Worm (Caenorhabditis elegans): Measurements from ENCODE around the gene tag-280.

The tag-280 gene

DNA sequence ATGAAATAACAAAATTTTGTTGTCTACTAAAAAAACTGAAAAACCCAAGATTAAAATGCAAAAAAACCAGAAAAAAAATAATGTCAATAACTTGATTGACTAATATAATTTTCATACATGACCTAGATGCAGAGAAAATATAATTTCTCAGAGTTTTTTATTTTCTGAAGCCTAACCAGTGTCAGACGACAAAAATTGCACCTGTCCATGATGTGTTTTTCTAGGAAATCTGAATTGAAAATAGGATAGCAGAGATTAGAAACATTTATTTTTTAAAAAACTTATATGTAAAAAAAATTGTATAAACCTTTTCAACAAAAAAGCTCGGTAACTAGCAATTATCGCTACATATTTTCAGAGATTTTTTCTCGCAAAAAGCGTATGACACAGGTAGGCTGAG, 42.5 kb upstream of the tag-280 start:
- no peak for TF ChIP-seq hlh-30 (tag; optimal IDR thresholded peaks at IDR 0.05; ENCODE audit: insufficient read depth)
- TF ChIP-seq tbx-7 (tag; optimal IDR thresholded peaks at IDR 0.05) = no peak

DNA sequence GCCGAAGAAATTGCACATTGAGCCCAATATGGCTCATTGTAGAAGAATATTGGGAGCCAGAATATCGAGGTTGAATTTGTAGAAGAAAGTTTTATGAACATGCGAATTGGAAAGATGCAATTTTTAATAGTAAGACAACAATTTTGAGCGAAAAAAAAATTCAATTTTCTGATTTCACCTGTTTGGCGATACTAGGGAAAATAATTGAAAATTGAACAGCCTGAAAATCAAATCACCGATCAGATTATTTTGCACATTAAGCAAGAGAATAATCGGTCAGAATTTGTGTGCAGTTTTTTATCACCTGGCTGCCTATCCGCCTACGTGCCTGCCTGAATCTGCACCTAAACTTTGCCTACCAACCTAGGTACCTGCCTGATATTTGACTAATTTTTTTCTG, 40.0 kb upstream of the tag-280 start, which contains the start of gene sre-26:
sre-26 (minus strand) TSS at position 101 of the 400 bp plus-strand sequence.
- TF ChIP-seq madf-2 (tag; optimal IDR thresholded peaks at IDR 0.05) (no peak), hlh-13 (GFP tag; optimal IDR thresholded peaks at IDR 0.05) (no peak), ceh-9 (tag; optimal IDR thresholded peaks at IDR 0.05) (no peak), elt-2 (tag; optimal IDR thresholded peaks at IDR 0.05) (no peak), unc-3 (GFP tag; conservative IDR thresholded peaks at IDR 0.05) (no peak), unc-3 (tag; optimal IDR thresholded peaks at IDR 0.05) (no peak), tbx-2 (tag; optimal IDR thresholded peaks at IDR 0.05) (no peak), ceh-18 (tag; optimal IDR thresholded peaks at IDR 0.05) (no peak), gmeb-2 (tag; optimal IDR thresholded peaks at IDR 0.05) (no peak), hlh-8 (tag; optimal IDR thresholded peaks at IDR 0.05) (no peak), sdc-2 (tag; optimal IDR thresholded peaks at IDR 0.05) (no peak), pqm-1 (tag; optimal IDR thresholded peaks at IDR 0.05) (no peak), tbx-7 (tag; optimal IDR thresholded peaks at IDR 0.05) (no peak), hlh-15 (tag; optimal IDR thresholded peaks at IDR 0.05) (no peak), Y22D7AL.16 (tag; optimal IDR thresholded peaks at IDR 0.05) (no peak), lim-6 (tag; optimal IDR thresholded peaks at IDR 0.05) (no peak), ceh-48 (tag; optimal IDR thresholded peaks at IDR 0.05) (no peak), ceh-22 (tag; optimal IDR thresholded peaks at IDR 0.05) (no peak), pros-1 (tag; optimal IDR thresholded peaks at IDR 0.05) (no peak)

DNA sequence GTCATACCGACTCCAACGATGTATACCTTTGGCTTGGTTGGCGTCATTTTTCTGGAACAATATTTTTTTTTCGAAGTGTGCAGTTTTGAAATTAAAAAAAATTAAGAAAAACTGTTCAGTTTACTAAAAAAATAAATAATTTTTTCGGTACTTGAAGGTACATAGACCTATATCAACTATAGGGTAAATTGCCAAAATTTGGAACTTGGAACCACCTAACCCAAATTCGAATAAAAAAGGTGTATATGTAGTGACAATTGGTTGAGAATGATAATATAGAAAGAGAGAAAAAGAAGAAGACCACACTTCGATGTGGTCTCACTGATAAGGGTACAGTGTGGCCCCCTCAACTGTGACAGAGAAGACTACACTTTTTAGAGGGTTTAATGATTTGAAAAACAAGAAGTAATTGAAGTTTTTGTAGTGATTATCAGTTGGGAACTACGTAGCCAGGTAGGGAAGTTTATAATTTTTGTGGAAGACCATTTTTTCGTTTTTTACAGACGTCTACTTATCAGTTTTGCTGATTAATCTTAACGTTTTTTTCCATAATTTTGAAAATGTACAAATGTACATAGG, 34.7 kb upstream of the tag-280 start, which contains the start of gene daf-22:
daf-22 (minus strand) TSS at position 51 of the 579 bp plus-strand sequence.
- TF ChIP-seq pha-2 (tag; optimal IDR thresholded peaks at IDR 0.05) (no peak), K02D7.2 (tag; optimal IDR thresholded peaks at IDR 0.05) (no peak), hlh-8 (tag; optimal IDR thresholded peaks at IDR 0.05) (no peak), elt-2 (tag; optimal IDR thresholded peaks at IDR 0.05) (peak; percentile 76), pros-1 (tag; optimal IDR thresholded peaks at IDR 0.05) (no peak), dmd-4 (tag; optimal IDR thresholded peaks at IDR 0.05; ENCODE audit: borderline replicate concordance) (no peak), npax-4 (tag; optimal IDR thresholded peaks at IDR 0.05) (no peak), lin-11 (tag; optimal IDR thresholded peaks at IDR 0.05) (no peak), rnt-1 (tag; optimal IDR thresholded peaks at IDR 0.05) (no peak)

DNA sequence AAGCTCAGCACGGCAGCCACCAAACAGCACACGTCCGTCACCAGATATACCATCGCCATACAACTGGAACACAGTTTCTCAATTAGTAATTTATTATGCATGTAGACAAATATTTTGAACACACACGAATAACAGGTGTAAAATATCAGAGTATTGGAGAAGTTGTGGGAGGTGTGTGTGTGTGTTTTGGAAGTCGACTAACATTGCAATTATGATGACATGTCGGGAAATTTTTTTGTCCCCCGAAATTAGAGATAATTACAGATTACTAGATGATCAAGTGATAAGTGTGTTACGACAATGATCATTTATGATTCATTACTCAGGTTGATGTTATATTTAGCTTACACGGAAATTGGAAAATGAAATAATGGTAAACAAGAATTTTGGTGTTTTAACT, 30.7 kb upstream of the tag-280 start, which contains the start of gene Y57A10C.8:
Y57A10C.8 (minus strand) TSS at position 101 of the 400 bp plus-strand sequence.
- TF ChIP-seq elt-4 (tag; optimal IDR thresholded peaks at IDR 0.05) (no peak), rnt-1 (tag; optimal IDR thresholded peaks at IDR 0.05) (no peak), hlh-15 (tag; optimal IDR thresholded peaks at IDR 0.05) (no peak), ceh-22 (tag; optimal IDR thresholded peaks at IDR 0.05) (no peak), dmd-4 (tag; optimal IDR thresholded peaks at IDR 0.05; ENCODE audit: borderline replicate concordance) (no peak), unc-3 (GFP tag; conservative IDR thresholded peaks at IDR 0.05) (no peak), unc-3 (tag; optimal IDR thresholded peaks at IDR 0.05) (no peak), ceh-34 (tag; optimal IDR thresholded peaks at IDR 0.05) (no peak), hlh-30 (tag; optimal IDR thresholded peaks at IDR 0.05; ENCODE audit: insufficient read depth) (no peak), odd-2 (tag; optimal IDR thresholded peaks at IDR 0.05) (no peak), K02D7.2 (tag; optimal IDR thresholded peaks at IDR 0.05) (no peak)

DNA sequence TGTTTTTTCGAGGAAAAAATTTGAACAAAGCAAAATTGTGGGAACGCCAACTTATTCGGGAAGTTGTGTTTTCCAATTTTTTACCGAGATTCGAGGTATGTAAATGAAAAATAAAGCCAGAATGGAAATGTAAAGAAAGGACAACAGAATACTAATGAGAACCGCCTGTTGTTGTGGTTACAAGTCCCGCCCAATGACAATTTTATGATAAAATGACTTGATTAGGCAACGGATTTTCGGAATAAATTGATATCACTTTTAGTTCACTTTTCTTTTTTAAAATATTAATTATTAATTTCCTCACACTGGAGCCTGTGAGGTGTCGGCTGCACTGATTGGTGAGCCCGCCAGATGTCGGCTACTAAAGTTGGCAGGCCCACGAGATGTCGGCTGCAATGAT, 28.1 kb upstream of the tag-280 start, which contains the start of gene dct-12:
dct-12 (minus strand) TSS at position 101 of the 400 bp plus-strand sequence.
- TF ChIP-seq mec-3 (tag; optimal IDR thresholded peaks at IDR 0.05; ENCODE audit: borderline replicate concordance) (no peak), hlh-8 (tag; optimal IDR thresholded peaks at IDR 0.05) (no peak), madf-2 (tag; optimal IDR thresholded peaks at IDR 0.05) (no peak), ceh-31 (tag; optimal IDR thresholded peaks at IDR 0.05) (no peak), zip-5 (tag; optimal IDR thresholded peaks at IDR 0.05) (no peak)
